Fruit fly (Drosophila melanogaster): ENCODE results near the gene Ald1.

The Ald1 gene

DNA sequence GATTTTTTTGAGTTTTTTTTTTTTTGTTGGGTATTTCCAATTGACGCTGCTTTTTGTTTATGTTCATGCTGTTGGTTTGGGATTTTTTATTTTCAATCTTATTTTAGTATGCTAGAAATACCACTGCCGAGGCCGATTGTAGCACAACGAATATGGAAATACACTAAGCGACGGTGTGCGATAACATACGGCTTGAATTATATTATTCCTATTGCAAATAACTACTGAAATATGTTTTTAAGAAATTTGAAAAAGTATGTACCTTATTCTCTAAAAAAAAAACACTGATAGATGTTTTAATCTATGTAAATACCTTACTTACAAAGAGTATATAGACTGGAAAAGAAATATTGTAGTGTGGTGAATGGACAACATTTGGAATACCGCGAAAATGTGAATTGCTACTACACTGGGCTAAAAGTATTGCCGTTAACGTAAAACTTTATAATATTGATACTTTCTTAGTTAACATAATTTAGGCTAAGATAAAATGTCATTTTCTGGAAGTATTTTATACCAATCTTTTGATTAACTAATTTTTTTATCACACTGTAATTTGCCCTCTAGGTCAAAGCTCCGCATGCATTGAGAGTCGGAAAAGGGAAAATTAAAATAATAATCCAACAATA is 18.8 kb downstream of the Ald1 start (continued):
- TF ChIP-seq lab (GFP tag; optimal IDR thresholded peaks at IDR 0.05): peak; percentile 46
- TF ChIP-seq bcd (GFP tag; optimal IDR thresholded peaks at IDR 0.05): peak; percentile 39
- peak; percentile 10 for TF ChIP-seq CG10209 (GFP tag; optimal IDR thresholded peaks at IDR 0.05)
- TF ChIP-seq sna (GFP tag; IDR thresholded peaks at IDR 0.05; ENCODE audit: partially characterized antibody): no peak
- TF ChIP-seq dysf (GFP tag; IDR thresholded peaks at IDR 0.05): peak; percentile 83; the same call in 2 of the 3 replicates
- no peak for TF ChIP-seq pan (optimal IDR thresholded peaks at IDR 0.05)
- peak in 1 of 2 experiments; percentile 49 for TF ChIP-seq pan (GFP tag; optimal IDR thresholded peaks at IDR 0.05 in 1 of 2, IDR thresholded peaks at IDR 0.05 in 1 of 2)
- no peak for TF ChIP-seq Poxn (GFP tag; IDR thresholded peaks at IDR 0.05)
- TF ChIP-seq CG7357 (GFP tag; IDR thresholded peaks at IDR 0.05): 0 out of 3 replicates have a peak, but pooled peaks have one; percentile 35
- TF ChIP-seq CG11695 (GFP tag; IDR thresholded peaks at IDR 0.05): peak; percentile 51; the same call in 1 of the 3 replicates
- TF ChIP-seq tgo (GFP tag; IDR thresholded peaks at IDR 0.05): peak; percentile 75
- no peak for TF ChIP-seq Dp (GFP tag; optimal IDR thresholded peaks at IDR 0.05)
- TF ChIP-seq Rfx (GFP tag; IDR thresholded peaks at IDR 0.05): peak; percentile 74
- TF ChIP-seq CG12744 (GFP tag; optimal IDR thresholded peaks at IDR 0.05): no peak
- no peak for TF ChIP-seq yki (optimal IDR thresholded peaks at IDR 0.05)
- TF ChIP-seq eyg (GFP tag; optimal IDR thresholded peaks at IDR 0.05): no peak
- peak; percentile 17 for TF ChIP-seq CG18476 (GFP tag; optimal IDR thresholded peaks at IDR 0.05)
- TF ChIP-seq crp (GFP tag; optimal IDR thresholded peaks at IDR 0.05): no peak
- peak; percentile 28 for TF ChIP-seq CG1792 (GFP tag; optimal IDR thresholded peaks at IDR 0.05)
- TF ChIP-seq CG1832 (GFP tag; optimal IDR thresholded peaks at IDR 0.05): no peak
- TF ChIP-seq Pdp1 (GFP tag; optimal IDR thresholded peaks at IDR 0.05): peak; percentile 11 to 13
- no peak for TF ChIP-seq CG10431 (GFP tag; optimal IDR thresholded peaks at IDR 0.05)
- no peak for TF ChIP-seq slou (GFP tag; optimal IDR thresholded peaks at IDR 0.05)
- TF ChIP-seq CG10654 (GFP tag; optimal IDR thresholded peaks at IDR 0.05): peak; percentile 9
- no peak for TF ChIP-seq CG12391 (tag; optimal IDR thresholded peaks at IDR 0.05)
- TF ChIP-seq wek (GFP tag; optimal IDR thresholded peaks at IDR 0.05): no peak

DNA sequence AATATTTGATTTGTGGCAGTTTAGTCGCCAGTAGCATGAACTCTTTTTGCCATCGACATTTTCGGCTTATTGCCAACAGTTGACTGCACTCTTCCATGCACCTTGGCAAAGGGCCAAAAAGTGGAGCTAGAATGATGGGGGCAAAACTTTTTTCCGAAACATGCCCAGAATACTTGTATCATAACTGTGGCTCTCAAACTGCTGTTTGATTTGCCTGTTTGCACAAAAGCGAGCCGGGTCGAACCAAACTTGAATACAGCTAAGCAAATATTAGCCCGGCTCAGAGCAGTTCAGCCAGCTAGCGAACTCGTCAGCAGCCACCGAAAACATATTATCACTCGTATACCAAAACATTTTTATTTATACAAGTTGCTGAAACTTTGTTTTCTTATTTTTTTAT is 22.4 kb downstream of the Ald1 start:
- TF ChIP-seq PHDP (tag; optimal IDR thresholded peaks at IDR 0.05) (peak; percentile 72), klu (GFP tag; IDR thresholded peaks at IDR 0.05) (no peak), CG4424 (GFP tag; optimal IDR thresholded peaks at IDR 0.05) (no peak), stwl (tag; optimal IDR thresholded peaks at IDR 0.05) (no peak), CG1647 (GFP tag; optimal IDR thresholded peaks at IDR 0.05) (peak; percentile 36), CG11085 (GFP tag; IDR thresholded peaks at IDR 0.05) (peak; percentile 62; the same call in 1 of the 2 replicates), CG17802 (tag; optimal IDR thresholded peaks at IDR 0.05) (no peak), CG18262 (tag; optimal IDR thresholded peaks at IDR 0.05) (no peak), fd64A (GFP tag; optimal IDR thresholded peaks at IDR 0.05) (peak; percentile 10), cwo (GFP tag; optimal IDR thresholded peaks at IDR 0.05) (peak; percentile 13), CG2120 (GFP tag; optimal IDR thresholded peaks at IDR 0.05) (peak; percentile 67), tgo (GFP tag; IDR thresholded peaks at IDR 0.05) (peak; percentile 32; the same call in 1 of the 3 replicates), Hr51 (GFP tag; optimal IDR thresholded peaks at IDR 0.05) (peak; percentile 15 to 54), ac (GFP tag; optimal IDR thresholded peaks at IDR 0.05) (no peak), CG14014 (GFP tag; IDR thresholded peaks at IDR 0.05) (peak; percentile 51; the same call in 1 of the 2 replicates), CG3995 (GFP tag; optimal IDR thresholded peaks at IDR 0.05) (no peak), Deaf1 (tag; optimal IDR thresholded peaks at IDR 0.05) (no peak), CG12236 (GFP tag; optimal IDR thresholded peaks at IDR 0.05) (peak; percentile 4), CG11398 (GFP tag; optimal IDR thresholded peaks at IDR 0.05) (peak; percentile 60), unpg (GFP tag; optimal IDR thresholded peaks at IDR 0.05) (peak; percentile 44), chm (GFP tag; IDR thresholded peaks at IDR 0.05) (no peak), CG10147 (GFP tag; optimal IDR thresholded peaks at IDR 0.05) (no peak), Dip2 (GFP tag; IDR thresholded peaks at IDR 0.05) (no peak), ssp (GFP tag; IDR thresholded peaks at IDR 0.05) (no peak), NC2α (GFP tag; optimal IDR thresholded peaks at IDR 0.05) (no peak), Tbp (GFP tag; optimal IDR thresholded peaks at IDR 0.05) (no peak)
